Worm (Caenorhabditis elegans) whole organism, mixed stage, embryonic: ENCODE data around the gene epg-9.

ENCODE experiments used
- M03D4.4 ChIP-seq: sonication (generic microtip); optimal IDR thresholded peaks from 2 replicates; lab custom pipeline; 2017; ENCODE audit warnings: mild to moderate bottlenecking, missing genetic modification characterization, missing compliant biosample characterization
- bed-3 ChIP-seq: fragments of 200-800 bp; sonication (Bioruptor generic); optimal IDR thresholded peaks from 3 replicates; lab custom pipeline; 2018; ENCODE audit warnings: mild to moderate bottlenecking, missing genetic modification characterization, moderate library complexity, missing compliant biosample characterization
- blmp-1 ChIP-seq: fragments of 150-350 bp; optimal IDR thresholded peaks from 2 replicates; lab custom pipeline; 2014; ENCODE audit warnings: missing biosample characterization, missing genetic modification characterization
- ceh-39 ChIP-seq: fragments of 150-350 bp; optimal IDR thresholded peaks from 2 replicates; lab custom pipeline; 2014; ENCODE audit warnings: missing biosample characterization, missing genetic modification characterization
- ceh-43 ChIP-seq: fragments of 200-800 bp; sonication (Bioruptor generic); optimal IDR thresholded peaks from 2 replicates; lab custom pipeline; 2018; ENCODE audit warnings: mild to moderate bottlenecking, missing genetic modification characterization, moderate library complexity, missing compliant biosample characterization
- ceh-83 ChIP-seq: fragments of 200-800 bp; sonication (Bioruptor generic); optimal IDR thresholded peaks from 2 replicates; lab custom pipeline; 2018; ENCODE audit warnings: mild to moderate bottlenecking, missing genetic modification characterization, missing compliant biosample characterization
- ces-1 ChIP-seq: fragments of 150-350 bp; optimal IDR thresholded peaks from 2 replicates; lab custom pipeline; 2014; ENCODE audit warnings: missing biosample characterization, missing genetic modification reagents, missing genetic modification characterization
- cnd-1 ChIP-seq: fragments of 200-800 bp; sonication (Bioruptor generic); optimal IDR thresholded peaks from 2 replicates; lab custom pipeline; 2018; ENCODE audit warnings: mild to moderate bottlenecking, missing genetic modification characterization, missing compliant biosample characterization
- drap-1 ChIP-seq: fragments of 200-800 bp; sonication (Bioruptor generic); optimal IDR thresholded peaks from 3 replicates; lab custom pipeline; 2018; ENCODE audit warnings: mild to moderate bottlenecking, missing genetic modification characterization, missing compliant biosample characterization
- elt-3 ChIP-seq: fragments of 150-350 bp; optimal IDR thresholded peaks from 2 replicates; lab custom pipeline; 2014; ENCODE audit warnings: missing biosample characterization, missing genetic modification characterization
- ham-2 ChIP-seq: fragments of 200-800 bp; sonication (Bioruptor generic); optimal IDR thresholded peaks from 2 replicates; lab custom pipeline; 2018; ENCODE audit warnings: mild to moderate bottlenecking, missing genetic modification characterization, missing compliant biosample characterization
- hlh-1 ChIP-seq: fragments of 150-350 bp; optimal IDR thresholded peaks from 2 replicates; lab custom pipeline; 2014; ENCODE audit warnings: missing biosample characterization, missing genetic modification reagents, missing genetic modification characterization
- lin-13 ChIP-seq: fragments of 150-350 bp; optimal IDR thresholded peaks from 2 replicates; lab custom pipeline; 2014; ENCODE audit warnings: missing biosample characterization, missing genetic modification characterization
- lin-32 ChIP-seq: fragments of 200-800 bp; sonication (Bioruptor generic); optimal IDR thresholded peaks from 2 replicates; lab custom pipeline; 2018; ENCODE audit warnings: mild to moderate bottlenecking, missing genetic modification characterization, missing compliant biosample characterization
- lsy-2 ChIP-seq: fragments of 150-350 bp; optimal IDR thresholded peaks from 2 replicates; lab custom pipeline; 2014; ENCODE audit warnings: missing biosample characterization, missing genetic modification characterization
- mep-1 ChIP-seq: fragments of 150-350 bp; optimal IDR thresholded peaks from 2 replicates; lab custom pipeline; 2017; ENCODE audit warnings: missing biosample characterization, missing genetic modification reagents, missing genetic modification characterization, inconsistent platforms
- mls-2 ChIP-seq: sonication (generic microtip); optimal IDR thresholded peaks from 2 replicates; lab custom pipeline; 2016; ENCODE audit warnings: mild to moderate bottlenecking, missing genetic modification characterization, moderate library complexity, missing compliant biosample characterization
- nhr-12 ChIP-seq: fragments of 150-350 bp; optimal IDR thresholded peaks from 2 replicates; lab custom pipeline; 2014; ENCODE audit warnings: missing biosample characterization, missing genetic modification characterization
- nhr-2 ChIP-seq: fragments of 150-350 bp; optimal IDR thresholded peaks from 2 replicates; lab custom pipeline; 2014; ENCODE audit warnings: missing biosample characterization, missing genetic modification characterization
- nhr-237 ChIP-seq: fragments of 150-350 bp; optimal IDR thresholded peaks from 2 replicates; lab custom pipeline; 2014; ENCODE audit warnings: missing biosample characterization, missing genetic modification characterization
- nhr-28 ChIP-seq: fragments of 150-350 bp; optimal IDR thresholded peaks from 2 replicates; lab custom pipeline; 2014; ENCODE audit warnings: missing biosample characterization, missing genetic modification characterization
- nhr-76 ChIP-seq: sonication (generic microtip); optimal IDR thresholded peaks from 2 replicates; lab custom pipeline; 2017; ENCODE audit warnings: missing biosample characterization, missing genetic modification characterization
- pha-4 ChIP-seq: fragments of 150-350 bp; optimal IDR thresholded peaks from 2 replicates; lab custom pipeline; 2018; ENCODE audit warnings: missing biosample characterization, missing genetic modification reagents, missing genetic modification characterization
- snpc-4 ChIP-seq: fragments of 150-350 bp; optimal IDR thresholded peaks from 2 replicates; lab custom pipeline; 2014; ENCODE audit warnings: missing biosample characterization, missing genetic modification characterization
- sptf-1 ChIP-seq: sonication (generic microtip); optimal IDR thresholded peaks from 2 replicates; lab custom pipeline; 2017; ENCODE audit warnings: mild to moderate bottlenecking, missing genetic modification characterization, moderate library complexity, missing compliant biosample characterization
- tbx-8 ChIP-seq: fragments of 200-800 bp; sonication (Bioruptor generic); optimal IDR thresholded peaks from 2 replicates; lab custom pipeline; 2018; ENCODE audit warnings: mild to moderate bottlenecking, missing genetic modification characterization, moderate library complexity, missing compliant biosample characterization
- unc-120 ChIP-seq: sonication (generic microtip); optimal IDR thresholded peaks from 2 replicates; lab custom pipeline; 2017; ENCODE audit warnings: missing genetic modification characterization, missing compliant biosample characterization; ENCODE audit not compliant: poor library complexity, severe bottlenecking
- unc-39 ChIP-seq: fragments of 150-350 bp; optimal IDR thresholded peaks from 2 replicates; lab custom pipeline; 2014; ENCODE audit warnings: missing biosample characterization, missing genetic modification characterization
- unc-62 ChIP-seq: fragments of 150-350 bp; optimal IDR thresholded peaks from 2 replicates; lab custom pipeline; 2014; ENCODE audit warnings: missing biosample characterization, missing genetic modification reagents, missing genetic modification characterization
- zip-8 ChIP-seq: fragments of 150-350 bp; optimal IDR thresholded peaks from 2 replicates; lab custom pipeline; 2014; ENCODE audit warnings: missing biosample characterization, missing genetic modification characterization
- ztf-11 ChIP-seq: fragments of 150-350 bp; optimal IDR thresholded peaks from 2 replicates; lab custom pipeline; 2014; ENCODE audit warnings: missing biosample characterization, missing genetic modification characterization

epg-9 gene

DNA sequence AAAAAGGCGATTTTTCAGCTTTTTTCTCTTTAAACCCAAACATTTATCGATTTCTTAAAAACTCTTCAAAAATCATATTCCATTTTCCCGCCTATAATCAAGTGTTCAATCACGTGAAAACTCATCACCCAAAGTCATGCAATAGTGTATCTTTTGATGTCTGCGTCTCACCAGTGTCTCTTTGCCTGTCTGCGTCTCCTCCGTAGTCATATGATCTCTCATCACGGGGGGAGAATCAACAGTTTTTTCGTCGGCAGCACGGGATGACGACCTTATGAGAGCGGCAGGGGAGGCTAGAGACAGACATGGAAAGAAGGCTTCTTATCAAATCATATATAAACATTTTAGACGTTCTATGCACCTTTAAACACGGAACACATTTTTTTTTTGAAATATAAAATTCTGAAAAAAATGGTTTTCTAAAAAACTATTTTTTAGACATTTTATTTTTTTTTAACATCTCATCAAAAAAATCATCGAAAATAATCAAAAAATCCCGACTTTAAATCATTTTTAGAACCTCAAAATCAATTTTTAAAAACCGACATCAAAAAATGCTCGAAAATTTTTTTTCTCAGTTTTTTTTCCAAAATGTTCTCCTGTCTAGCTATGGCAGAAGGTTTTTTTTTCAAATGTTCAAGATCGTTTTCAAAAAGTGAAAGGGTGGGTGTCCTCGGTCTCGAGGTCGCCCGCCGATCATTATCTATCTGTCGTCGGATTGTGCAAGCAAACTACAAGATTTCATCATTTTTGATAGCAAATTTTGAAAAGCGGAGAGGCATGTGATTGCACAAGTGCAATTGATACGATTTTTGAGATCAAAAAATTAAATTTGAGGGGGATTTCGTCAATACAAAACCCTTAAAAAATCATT lies 1.3 kb downstream of the epg-9 start:
- TF ChIP-seq unc-120 (peak; percentile 55), lin-32 (GFP tag; lab: Kevin White, UChicago) (no peak), ces-1 (GFP tag; lab: Kevin White, UChicago) (peak; percentile 49), pha-4 (tag; lab: Kevin White, UChicago) (peak; percentile 94), ztf-11 (tag; lab: Kevin White, UChicago) (peak; percentile 33), elt-3 (tag; lab: Kevin White, UChicago) (peak; percentile 49), zip-8 (no peak), nhr-237 (peak; percentile 78), M03D4.4 (tag; lab: Kevin White, UChicago) (peak; percentile 29), cnd-1 (tag; lab: Kevin White, UChicago) (no peak), ceh-39 (peak; percentile 70), ceh-83 (GFP tag; lab: Kevin White, UChicago) (peak; percentile 16), unc-62 (peak; percentile 65), lsy-2 (tag; lab: Kevin White, UChicago) (peak; percentile 59), mls-2 (tag; lab: Kevin White, UChicago) (no peak), drap-1 (GFP tag; lab: Kevin White, UChicago) (no peak), nhr-76 (tag; lab: Kevin White, UChicago) (no peak), unc-39 (tag; lab: Kevin White, UChicago) (no peak), nhr-2 (peak; percentile 26), lin-13 (tag; lab: Kevin White, UChicago) (peak; percentile 62), bed-3 (GFP tag; lab: Kevin White, UChicago) (no peak), blmp-1 (tag; lab: Kevin White, UChicago) (no peak), sptf-1 (tag; lab: Kevin White, UChicago) (no peak), hlh-1 (tag; lab: Kevin White, UChicago) (peak; percentile 46), mep-1 (tag; lab: Kevin White, UChicago) (peak; percentile 74)

DNA sequence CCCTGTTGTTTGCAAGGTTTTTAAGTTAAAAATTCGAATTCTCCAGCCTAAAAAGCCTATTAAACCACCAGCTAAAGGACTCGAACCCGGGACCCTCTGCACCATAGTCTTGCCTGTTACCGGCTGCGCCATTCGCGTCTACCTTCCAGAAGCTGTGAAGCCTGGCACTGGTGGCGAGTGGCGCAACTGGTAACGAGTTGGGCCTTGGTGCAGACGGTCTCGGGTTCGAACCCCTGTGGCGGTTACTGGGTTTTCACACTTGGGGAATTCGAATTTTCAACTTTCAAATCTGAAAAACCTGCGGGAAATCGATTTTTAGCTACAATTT lies 1.9 kb downstream of the epg-9 start:
- no peak for TF ChIP-seq nhr-28 (tag; lab: Kevin White, UChicago)
- no peak for TF ChIP-seq drap-1 (GFP tag; lab: Kevin White, UChicago)

DNA sequence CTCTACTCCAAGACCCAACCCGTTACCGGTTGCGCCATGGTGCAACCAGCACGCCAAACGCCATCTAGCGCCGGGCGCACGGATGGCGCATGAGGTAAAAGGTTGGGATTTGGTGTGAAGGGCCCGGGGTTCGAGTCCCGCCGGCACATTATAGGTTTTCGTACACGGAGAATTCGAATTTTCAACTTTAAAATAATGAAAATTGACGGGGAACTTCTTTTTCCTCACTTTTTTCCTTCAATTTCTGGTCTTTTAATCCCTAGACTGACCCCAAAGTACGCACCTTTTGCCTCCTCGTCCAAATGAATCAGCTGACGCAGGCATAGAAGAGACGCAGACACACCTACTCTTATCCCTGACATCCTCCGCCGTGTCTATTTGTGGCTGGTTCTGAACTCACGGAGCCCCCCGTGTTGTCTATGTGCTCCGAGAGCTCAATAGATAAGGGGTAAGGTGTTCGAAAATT lies 2.6 kb downstream of the epg-9 start:
- no peak for TF ChIP-seq sptf-1 (tag; lab: Kevin White, UChicago)
- TF ChIP-seq unc-120, result peak; percentile 82
- peak; percentile 88 for TF ChIP-seq hlh-1 (tag; lab: Kevin White, UChicago)

DNA sequence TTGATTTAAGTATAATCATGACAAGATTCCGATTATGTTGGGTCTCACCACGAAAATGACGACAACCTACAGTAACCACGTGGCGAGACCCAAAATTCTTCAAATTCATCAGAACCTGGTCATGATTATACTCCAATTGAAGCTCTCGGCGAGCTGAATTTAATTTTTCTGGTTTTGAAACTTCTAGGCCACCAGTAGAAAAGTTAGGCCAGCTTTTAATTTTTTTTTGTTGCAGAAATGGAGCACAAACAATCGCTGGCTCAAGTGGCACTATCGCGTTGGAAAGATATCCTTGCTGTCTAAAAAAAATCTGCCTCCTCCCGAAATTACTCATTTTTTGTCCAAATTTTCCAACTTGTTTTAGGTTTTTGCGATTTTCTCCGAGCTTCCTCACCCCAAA lies 5.6 kb downstream of the epg-9 start:
- TF ChIP-seq unc-39 (tag; lab: Kevin White, UChicago) (no peak), unc-120 (no peak), mep-1 (tag; lab: Kevin White, UChicago) (no peak), nhr-28 (tag; lab: Kevin White, UChicago) (no peak), ceh-83 (GFP tag; lab: Kevin White, UChicago) (no peak), ceh-39 (no peak), ztf-11 (tag; lab: Kevin White, UChicago) (no peak), nhr-76 (tag; lab: Kevin White, UChicago) (no peak), ham-2 (GFP tag; lab: Kevin White, UChicago) (no peak), drap-1 (GFP tag; lab: Kevin White, UChicago) (no peak), lsy-2 (tag; lab: Kevin White, UChicago) (no peak), unc-62 (no peak), tbx-8 (no peak), nhr-2 (no peak), ceh-43 (GFP tag; lab: Kevin White, UChicago) (no peak), nhr-12 (tag; lab: Kevin White, UChicago) (no peak), snpc-4 (tag; lab: Kevin White, UChicago) (no peak), ces-1 (GFP tag; lab: Kevin White, UChicago) (no peak), pha-4 (tag; lab: Kevin White, UChicago) (no peak), M03D4.4 (tag; lab: Kevin White, UChicago) (no peak)
